Worm (Caenorhabditis elegans): ENCODE data around the gene ZK488.5.

- TF ChIP-seq lin-40 (tag; optimal IDR thresholded peaks at IDR 0.05): no peak
- TF ChIP-seq ama-1 (optimal IDR thresholded peaks at IDR 0.05): no peak
- TF ChIP-seq ama-1 (GFP tag; optimal IDR thresholded peaks at IDR 0.05): no peak
- TF ChIP-seq ztf-26 (tag; optimal IDR thresholded peaks at IDR 0.05): no peak
- no peak for TF ChIP-seq ceh-58 (GFP tag; IDR thresholded peaks at IDR 0.05)
- TF ChIP-seq mxl-1 (tag; optimal IDR thresholded peaks at IDR 0.05): no peak
- no peak for TF ChIP-seq unc-62 (GFP tag; optimal IDR thresholded peaks at IDR 0.05)
- no peak for TF ChIP-seq snpc-4 (GFP tag; optimal IDR thresholded peaks at IDR 0.05)
- no peak for TF ChIP-seq snpc-4 (tag; optimal IDR thresholded peaks at IDR 0.05)
- TF ChIP-seq fkh-3 (tag; optimal IDR thresholded peaks at IDR 0.05): no peak
- no peak for TF ChIP-seq egl-44 (GFP tag; IDR thresholded peaks at IDR 0.05)
- no peak for TF ChIP-seq him-1 (tag; optimal IDR thresholded peaks at IDR 0.05)
- no peak for TF ChIP-seq F23B12.7 (tag; optimal IDR thresholded peaks at IDR 0.05; ENCODE audit: insufficient read depth)
- TF ChIP-seq snpc-3.4 (tag; optimal IDR thresholded peaks at IDR 0.05): no peak
Measured at ce11 chrV:547980-548379, 45.1 kb upstream of the ZK488.5 start, which contains the start of gene C14C6.6.

Measured in whole organism, young adult.